Worm (Caenorhabditis elegans) whole organism, L3 larva: ENCODE measurements around the gene dach-1.

Source experiments
- R02D3.7 ChIP-seq: fragments of 150-350 bp; optimal IDR thresholded peaks from 2 replicates; lab custom pipeline; 2014; ENCODE audit warnings: missing biosample characterization, missing genetic modification characterization
- ama-1 ChIP-seq: fragments of 150-350 bp; optimal IDR thresholded peaks from 2 replicates; lab custom pipeline; 2018
- ceh-16 ChIP-seq: sonication (generic microtip); optimal IDR thresholded peaks from 2 replicates; lab custom pipeline; 2017; ENCODE audit warnings: missing biosample characterization, missing genetic modification characterization
- ceh-28 ChIP-seq: fragments of 150-350 bp; optimal IDR thresholded peaks from 2 replicates; lab custom pipeline; 2014; ENCODE audit warnings: missing biosample characterization, missing genetic modification reagents, missing genetic modification characterization
- ceh-82 ChIP-seq: fragments of 150-350 bp; optimal IDR thresholded peaks from 2 replicates; lab custom pipeline; 2014; ENCODE audit warnings: missing biosample characterization, missing genetic modification characterization
- ceh-9 ChIP-seq: sonication (generic microtip); optimal IDR thresholded peaks from 2 replicates; lab custom pipeline; 2018; ENCODE audit warnings: missing biosample characterization, missing genetic modification characterization
- daf-12 ChIP-seq: fragments of 150-350 bp; optimal IDR thresholded peaks from 2 replicates; lab custom pipeline; 2014; ENCODE audit warnings: missing biosample characterization, missing genetic modification reagents, missing genetic modification characterization
- elt-1 ChIP-seq: fragments of 150-350 bp; optimal IDR thresholded peaks from 2 replicates; lab custom pipeline; 2014; ENCODE audit warnings: missing biosample characterization, missing genetic modification characterization
- elt-2 ChIP-seq: sonication (generic microtip); optimal IDR thresholded peaks from 2 replicates; lab custom pipeline; 2016; ENCODE audit warnings: missing genetic modification reagents, mild to moderate bottlenecking, missing genetic modification characterization, missing compliant biosample characterization
- elt-3 ChIP-seq, 3 experiments: fragments of 150-350 bp in 1 of 3; sonication (generic microtip) in 2 of 3; optimal IDR thresholded peaks; 2 replicates in 2 of 3; 4 replicates in 1 of 3; lab custom pipeline; 2014 to 2017; ENCODE audit warnings: missing biosample characterization in 3 of 3, missing genetic modification characterization in 3 of 3
- eor-1 ChIP-seq, 2 experiments: fragments of 150-350 bp; optimal IDR thresholded peaks; 2 replicates each; lab custom pipeline; 2014 to 2018; ENCODE audit warnings: missing biosample characterization in 2 of 2, missing genetic modification characterization in 2 of 2
- fkh-10 ChIP-seq: sonication (generic microtip); optimal IDR thresholded peaks from 2 replicates; lab custom pipeline; 2017; ENCODE audit warnings: missing biosample characterization, missing genetic modification reagents, missing genetic modification characterization
- fkh-2 ChIP-seq: fragments of 150-350 bp; optimal IDR thresholded peaks from 2 replicates; lab custom pipeline; 2014; ENCODE audit warnings: missing biosample characterization, missing genetic modification reagents, missing genetic modification characterization
- hmg-11 ChIP-seq: sonication (generic microtip); optimal IDR thresholded peaks from 2 replicates; lab custom pipeline; 2016; ENCODE audit warnings: missing genetic modification characterization, missing compliant biosample characterization
- jun-1 ChIP-seq: fragments of 150-350 bp; optimal IDR thresholded peaks from 2 replicates; lab custom pipeline; 2014; ENCODE audit warnings: missing biosample characterization, missing genetic modification reagents, missing genetic modification characterization
- lin-39 ChIP-seq: fragments of 150-350 bp; optimal IDR thresholded peaks from 2 replicates; lab custom pipeline; 2018; ENCODE audit warnings: missing biosample characterization, missing genetic modification reagents, missing genetic modification characterization
- mdl-1 ChIP-seq: fragments of 150-350 bp; optimal IDR thresholded peaks from 2 replicates; lab custom pipeline; 2014; ENCODE audit warnings: missing biosample characterization, missing genetic modification characterization
- mml-1 ChIP-seq: fragments of 150-350 bp; sonication (generic microtip); optimal IDR thresholded peaks from 3 replicates; lab custom pipeline; 2014; ENCODE audit warnings: missing biosample characterization, missing genetic modification characterization
- nfya-1 ChIP-seq: sonication (generic microtip); optimal IDR thresholded peaks from 2 replicates; lab custom pipeline; 2017; ENCODE audit warnings: missing genetic modification characterization, mild to moderate bottlenecking, missing compliant biosample characterization, antibody characterized with exemption, moderate library complexity; ENCODE audit not compliant: insufficient read depth
- nhr-12 ChIP-seq: fragments of 150-350 bp; optimal IDR thresholded peaks from 2 replicates; lab custom pipeline; 2014; ENCODE audit warnings: missing biosample characterization, missing genetic modification characterization
- nhr-23 ChIP-seq: fragments of 150-350 bp; optimal IDR thresholded peaks from 2 replicates; lab custom pipeline; 2014; ENCODE audit warnings: missing biosample characterization, missing genetic modification reagents, missing genetic modification characterization
- nhr-237 ChIP-seq: fragments of 150-350 bp; optimal IDR thresholded peaks from 2 replicates; lab custom pipeline; 2014; ENCODE audit warnings: missing biosample characterization, missing genetic modification characterization
- nhr-28 ChIP-seq: fragments of 150-350 bp; optimal IDR thresholded peaks from 2 replicates; lab custom pipeline; 2014; ENCODE audit warnings: missing biosample characterization, missing genetic modification characterization
- nhr-43 ChIP-seq: sonication (generic microtip); optimal IDR thresholded peaks from 2 replicates; lab custom pipeline; 2016; ENCODE audit warnings: mild to moderate bottlenecking, missing genetic modification characterization, missing compliant biosample characterization; ENCODE audit not compliant: poor library complexity, severe bottlenecking
- nhr-67 ChIP-seq: fragments of 150-350 bp; optimal IDR thresholded peaks from 2 replicates; lab custom pipeline; 2014; ENCODE audit warnings: missing biosample characterization, missing genetic modification characterization
- nhr-77 ChIP-seq: fragments of 150-350 bp; optimal IDR thresholded peaks from 2 replicates; lab custom pipeline; 2014; ENCODE audit warnings: missing biosample characterization, missing genetic modification characterization
- skn-1 ChIP-seq: fragments of 150-350 bp; optimal IDR thresholded peaks from 2 replicates; lab custom pipeline; 2014; ENCODE audit warnings: missing biosample characterization, missing genetic modification characterization
- snpc-4 ChIP-seq: fragments of 150-350 bp; optimal IDR thresholded peaks from 2 replicates; lab custom pipeline; 2014; ENCODE audit warnings: missing biosample characterization, missing genetic modification characterization
- tbx-2 ChIP-seq: sonication (generic microtip); optimal IDR thresholded peaks from 2 replicates; lab custom pipeline; 2016; ENCODE audit warnings: mild to moderate bottlenecking, missing genetic modification characterization, missing compliant biosample characterization
- unc-39 ChIP-seq: sonication (generic microtip); optimal IDR thresholded peaks from 4 replicates; lab custom pipeline; 2017; ENCODE audit warnings: missing biosample characterization, missing genetic modification characterization
- unc-62 ChIP-seq: fragments of 150-350 bp; sonication (generic microtip); optimal IDR thresholded peaks from 4 replicates; lab custom pipeline; 2014; ENCODE audit warnings: missing biosample characterization, missing genetic modification reagents, missing genetic modification characterization
- zag-1 ChIP-seq: fragments of 150-350 bp; optimal IDR thresholded peaks from 2 replicates; lab custom pipeline; 2014; ENCODE audit warnings: missing biosample characterization, missing genetic modification characterization
- ztf-11 ChIP-seq: fragments of 150-350 bp; optimal IDR thresholded peaks from 2 replicates; lab custom pipeline; 2014; ENCODE audit warnings: missing biosample characterization, missing genetic modification characterization
- ztf-4 ChIP-seq: fragments of 150-350 bp; optimal IDR thresholded peaks from 2 replicates; lab custom pipeline; 2014; ENCODE audit warnings: missing biosample characterization, missing genetic modification characterization

The dach-1 gene

ce11 chrV:3949723-3950122 is at the start of gene dach-1:
Gene dach-1, plus strand, starts transcription at chrV:3950023.
- TF ChIP-seq jun-1 (tag; lab: Kevin White, UChicago) (no peak), nhr-23 (tag; lab: Kevin White, UChicago) (no peak), nhr-12 (no peak), zag-1 (no peak), R02D3.7 (no peak), mml-1 (tag; lab: Kevin White, UChicago) (no peak), nhr-237 (no peak), skn-1 (tag; lab: Kevin White, UChicago) (no peak), unc-62 (GFP tag; lab: Kevin White, UChicago) (no peak), elt-2 (tag; lab: Kevin White, UChicago) (no peak), ztf-11 (no peak), eor-1 (tag; optimal IDR thresholded peaks at IDR 0.05; lab: Kevin White, UChicago) (no peak), elt-3 (tag; optimal IDR thresholded peaks at IDR 0.05; lab: Kevin White, UChicago) (no peak), nhr-67 (tag; lab: Kevin White, UChicago) (no peak), fkh-10 (GFP tag; lab: Kevin White, UChicago) (no peak)

- TF ChIP-seq nhr-12 (no peak), ceh-9 (no peak), tbx-2 (tag; lab: Kevin White, UChicago) (no peak), nhr-23 (tag; lab: Kevin White, UChicago) (no peak), nfya-1 (tag; lab: Kevin White, UChicago) (no peak), zag-1 (no peak), R02D3.7 (no peak), skn-1 (tag; lab: Kevin White, UChicago) (no peak), ama-1 (lab: Kevin White, UChicago) (no peak), ztf-4 (tag; lab: Kevin White, UChicago) (no peak), nhr-77 (no peak), snpc-4 (tag; lab: Kevin White, UChicago) (no peak), ztf-11 (no peak), lin-39 (tag; lab: Kevin White, UChicago) (no peak), nhr-28 (no peak), nhr-43 (tag; lab: Kevin White, UChicago) (no peak), ceh-28 (tag; lab: Kevin White, UChicago) (no peak), jun-1 (tag; lab: Kevin White, UChicago) (no peak)
Measured at ce11 chrV:3900102-3900501, 49.7 kb upstream of the dach-1 start, which contains the start of gene irld-22. Gene irld-22, minus strand, starts transcription at chrV:3900202.

- no peak for TF ChIP-seq elt-1 (tag; lab: Kevin White, UChicago)
- no peak for TF ChIP-seq nfya-1 (tag; lab: Kevin White, UChicago)
Measured at ce11 chrV:3902458-3903157, 47.2 kb upstream of the dach-1 start, which contains the start of the genes str-229 and srh-190. Gene str-229, minus strand, starts transcription at chrV:3902558. Gene srh-190, plus strand, starts transcription at chrV:3903107.

ce11 chrV:3903424-3903823 is 46.4 kb upstream of the dach-1 start:
- TF ChIP-seq nhr-23 (tag; lab: Kevin White, UChicago) (no peak), R02D3.7 (no peak), nhr-67 (tag; lab: Kevin White, UChicago) (no peak), tbx-2 (tag; lab: Kevin White, UChicago) (no peak), ceh-28 (tag; lab: Kevin White, UChicago) (no peak), snpc-4 (tag; lab: Kevin White, UChicago) (no peak), elt-1 (tag; lab: Kevin White, UChicago) (no peak), daf-12 (tag; lab: Kevin White, UChicago) (no peak), ceh-82 (tag; lab: Kevin White, UChicago) (no peak), unc-39 (tag; lab: Kevin White, UChicago) (no peak), jun-1 (tag; lab: Kevin White, UChicago) (no peak), ceh-16 (no peak), ceh-9 (no peak), skn-1 (tag; lab: Kevin White, UChicago) (no peak), zag-1 (no peak), mdl-1 (tag; lab: Kevin White, UChicago) (no peak), fkh-2 (tag; lab: Kevin White, UChicago) (no peak), hmg-11 (no peak), elt-2 (tag; lab: Kevin White, UChicago) (no peak)
